Worm (Caenorhabditis elegans) whole organism, L4/young adult: ENCODE data around the gene rpi-2.

Experiments
- W03F9.2 ChIP-seq: fragments of 150-350 bp; optimal IDR thresholded peaks from 2 replicates; lab custom pipeline; 2014; ENCODE audit warnings: missing biosample characterization, missing genetic modification characterization
- dao-5 ChIP-seq: sonication (generic microtip); optimal IDR thresholded peaks from 2 replicates; lab custom pipeline; 2016; ENCODE audit warnings: missing genotype, missing genetic modification characterization, moderate library complexity, missing compliant biosample characterization
- him-1 ChIP-seq: sonication (generic microtip); optimal IDR thresholded peaks from 2 replicates; lab custom pipeline; 2016; ENCODE audit warnings: missing genotype, missing genetic modification reagents, missing genetic modification characterization, missing compliant biosample characterization

Gene rpi-2

ce11 chrIV:1711029-1711489, at the start of gene rpi-2:
TSS of gene rpi-2 (plus strand) at chrIV:1711262.
- TF ChIP-seq dao-5 (tag; lab: Kevin White, UChicago) = peak; percentile 37
- no peak for TF ChIP-seq him-1 (tag; lab: Kevin White, UChicago)

ce11 chrIV:1662872-1663271, 48.2 kb upstream of the rpi-2 start:
- TF ChIP-seq W03F9.2 = no peak
- TF ChIP-seq dao-5 (tag; lab: Kevin White, UChicago) = no peak
- TF ChIP-seq him-1 (tag; lab: Kevin White, UChicago) = no peak

- TF ChIP-seq W03F9.2 (no peak), him-1 (tag; lab: Kevin White, UChicago) (no peak), dao-5 (tag; lab: Kevin White, UChicago) (no peak)
These were observed 38.7 kb upstream of the rpi-2 start, which contains the start of gene Y41D4B.1 for ce11 chrIV:1672398-1672797. TSS of gene Y41D4B.1 (plus strand) at chrIV:1672698.

- no peak for TF ChIP-seq W03F9.2
- no peak for TF ChIP-seq dao-5 (tag; lab: Kevin White, UChicago)
- TF ChIP-seq him-1 (tag; lab: Kevin White, UChicago) = no peak
These were observed 34.1 kb upstream of the rpi-2 start for ce11 chrIV:1676926-1677325.

ce11 chrIV:1679227-1679626, 31.8 kb upstream of the rpi-2 start:
- TF ChIP-seq dao-5 (tag; lab: Kevin White, UChicago) (no peak), him-1 (tag; lab: Kevin White, UChicago) (no peak), W03F9.2 (no peak)

- no peak for TF ChIP-seq W03F9.2
- no peak for TF ChIP-seq him-1 (tag; lab: Kevin White, UChicago)
- no peak for TF ChIP-seq dao-5 (tag; lab: Kevin White, UChicago)
These were observed 29.0 kb upstream of the rpi-2 start, which contains the start of gene Y41D4B.24 for ce11 chrIV:1682066-1682465. TSS of gene Y41D4B.24 (minus strand) at chrIV:1682166.

ce11 chrIV:1687151-1687550, 23.9 kb upstream of the rpi-2 start:
- TF ChIP-seq dao-5 (tag; lab: Kevin White, UChicago) = no peak

- no peak for TF ChIP-seq W03F9.2
- TF ChIP-seq him-1 (tag; lab: Kevin White, UChicago) = no peak
- no peak for TF ChIP-seq dao-5 (tag; lab: Kevin White, UChicago)
These were observed 19.4 kb upstream of the rpi-2 start for ce11 chrIV:1691651-1692050.

ce11 chrIV:1699599-1699998, 11.5 kb upstream of the rpi-2 start, which contains the start of gene bus-2:
TSS of gene bus-2 (plus strand) at chrIV:1699899.
- TF ChIP-seq W03F9.2 (no peak), him-1 (tag; lab: Kevin White, UChicago) (no peak), dao-5 (tag; lab: Kevin White, UChicago) (no peak)

- no peak for TF ChIP-seq him-1 (tag; lab: Kevin White, UChicago)
- no peak for TF ChIP-seq dao-5 (tag; lab: Kevin White, UChicago)
- TF ChIP-seq W03F9.2 = no peak
These were observed 4.1 kb upstream of the rpi-2 start, which contains the start of gene K08D12.4 for ce11 chrIV:1706996-1707395. TSS of gene K08D12.4 (plus strand) at chrIV:1707296.

ce11 chrIV:1707960-1708359, 3.1 kb upstream of the rpi-2 start:
- TF ChIP-seq him-1 (tag; lab: Kevin White, UChicago) = no peak
- no peak for TF ChIP-seq W03F9.2
- TF ChIP-seq dao-5 (tag; lab: Kevin White, UChicago) = no peak

- TF ChIP-seq dao-5 (tag; lab: Kevin White, UChicago) (no peak), him-1 (tag; lab: Kevin White, UChicago) (no peak), W03F9.2 (no peak)
These were observed 2.6 kb upstream of the rpi-2 start for ce11 chrIV:1708426-1708826.

ce11 chrIV:1709002-1709401, 2.1 kb upstream of the rpi-2 start:
- TF ChIP-seq him-1 (tag; lab: Kevin White, UChicago) (no peak), dao-5 (tag; lab: Kevin White, UChicago) (no peak), W03F9.2 (no peak)

ce11 chrIV:1709695-1710315, 1.3 kb upstream of the rpi-2 start, which contains the start of the genes pbs-1 and K08D12.3:
TSS of gene pbs-1 (minus strand) at chrIV:1709745.
TSS of gene K08D12.3 (plus strand) at chrIV:1710265.
- TF ChIP-seq W03F9.2 = peak; percentile 86
- TF ChIP-seq dao-5 (tag; lab: Kevin White, UChicago) = no peak
- no peak for TF ChIP-seq him-1 (tag; lab: Kevin White, UChicago)

- TF ChIP-seq him-1 (tag; lab: Kevin White, UChicago) (no peak), W03F9.2 (no peak), dao-5 (tag; lab: Kevin White, UChicago) (no peak)
These were observed 527 bp upstream of the rpi-2 start for ce11 chrIV:1710535-1710934.
